In genomic region chr2L:19342018-19342417, dm6 we compare ENCODE assay signal across 1 fruit fly cellular context.
TF ChIP-seq lines count a peak whose summit lies in the region.

No protein-coding gene starts in this region.

TF ChIP-seq in whole organism, embryonic, 481 proteins besides CTCF, POLR2A, EP300 and RAD21 (continued from another document and continues in another):
- no peak for TF ChIP-seq CG7786 (GFP tag; optimal IDR thresholded peaks at IDR 0.05; lab: Kevin White, UChicago)
- TF ChIP-seq CG14014 (GFP tag; IDR thresholded peaks at IDR 0.05; lab: Robert Waterston, UW) = no peak
- no peak for TF ChIP-seq pzg (GFP tag; optimal IDR thresholded peaks at IDR 0.05; lab: Kevin White, UChicago)
- no peak for TF ChIP-seq CG14860 (GFP tag; IDR thresholded peaks at IDR 0.05; lab: Robert Waterston, UW; ENCODE audit: partially characterized antibody)
- TF ChIP-seq Fer2 (tag; optimal IDR thresholded peaks at IDR 0.05; lab: Kevin White, UChicago) = no peak
- TF ChIP-seq CG4328 (GFP tag; optimal IDR thresholded peaks at IDR 0.05; lab: Kevin White, UChicago) = no peak
- TF ChIP-seq twi (tag; optimal IDR thresholded peaks at IDR 0.05; lab: Kevin White, UChicago) = peak; percentile 28
- no peak for TF ChIP-seq vnd (GFP tag; IDR thresholded peaks at IDR 0.05; lab: Robert Waterston, UW; ENCODE audit: partially characterized antibody)
- peak; percentile 1 for TF ChIP-seq CG18599 (GFP tag; optimal IDR thresholded peaks at IDR 0.05; lab: Kevin White, UChicago)
- TF ChIP-seq CG31365 (tag; optimal IDR thresholded peaks at IDR 0.05; lab: Kevin White, UChicago) = no peak
- no peak for TF ChIP-seq corto (GFP tag; optimal IDR thresholded peaks at IDR 0.05; lab: Kevin White, UChicago)
- no peak for TF ChIP-seq slbo (GFP tag; IDR thresholded peaks at IDR 0.05; lab: Robert Waterston, UW)
- peak; percentile 6 for TF ChIP-seq stwl (tag; optimal IDR thresholded peaks at IDR 0.05; lab: Kevin White, UChicago)
- TF ChIP-seq CG3407 (GFP tag; optimal IDR thresholded peaks at IDR 0.05; lab: Kevin White, UChicago) = peak; percentile 41
- TF ChIP-seq Bdp1 (GFP tag; optimal IDR thresholded peaks at IDR 0.05; lab: Kevin White, UChicago) = peak; percentile 5
- peak; percentile 9 for TF ChIP-seq Fer3 (tag; optimal IDR thresholded peaks at IDR 0.05; lab: Kevin White, UChicago)
- no peak for TF ChIP-seq peb (GFP tag; IDR thresholded peaks at IDR 0.05; lab: Robert Waterston, UW)
- no peak for TF ChIP-seq Doc2 (GFP tag; IDR thresholded peaks at IDR 0.05; lab: Robert Waterston, UW)
- TF ChIP-seq ind (GFP tag; optimal IDR thresholded peaks at IDR 0.05; lab: Kevin White, UChicago) = no peak
- no peak for TF ChIP-seq CG11696 (GFP tag; IDR thresholded peaks at IDR 0.05; lab: Robert Waterston, UW)
- no peak for TF ChIP-seq fd102C (GFP tag; optimal IDR thresholded peaks at IDR 0.05; lab: Kevin White, UChicago)
- TF ChIP-seq CG6254 (GFP tag; optimal IDR thresholded peaks at IDR 0.05; lab: Kevin White, UChicago) = peak; percentile 55
- no peak for TF ChIP-seq slp2 (GFP tag; optimal IDR thresholded peaks at IDR 0.05; lab: Kevin White, UChicago)
- no peak for TF ChIP-seq CG4730 (GFP tag; IDR thresholded peaks at IDR 0.05; lab: Robert Waterston, UW)
- no peak for TF ChIP-seq grn (GFP tag; optimal IDR thresholded peaks at IDR 0.05; lab: Kevin White, UChicago)
- 0 out of 3 replicates have a peak, but pooled peaks have one; percentile 16 for TF ChIP-seq CG11695 (GFP tag; IDR thresholded peaks at IDR 0.05; lab: Robert Waterston, UW)
- TF ChIP-seq jumu (GFP tag; optimal IDR thresholded peaks at IDR 0.05; lab: Kevin White, UChicago) = no peak
- no peak for TF ChIP-seq CG6272 (GFP tag; IDR thresholded peaks at IDR 0.05; lab: Robert Waterston, UW)
- no peak for TF ChIP-seq dati (GFP tag; IDR thresholded peaks at IDR 0.05; lab: Robert Waterston, UW)
- TF ChIP-seq ara (GFP tag; IDR thresholded peaks at IDR 0.05; lab: Robert Waterston, UW) = peak; percentile 73
- no peak for TF ChIP-seq CG7745 (tag; optimal IDR thresholded peaks at IDR 0.05; lab: Kevin White, UChicago)
- no peak for TF ChIP-seq kah (GFP tag; optimal IDR thresholded peaks at IDR 0.05; lab: Kevin White, UChicago)
- TF ChIP-seq CG6689 (GFP tag; IDR thresholded peaks at IDR 0.05; lab: Robert Waterston, UW) = peak; percentile 42; the same call in 1 of the 2 replicates
- peak; percentile 31 for TF ChIP-seq nerfin-1 (tag; optimal IDR thresholded peaks at IDR 0.05; lab: Kevin White, UChicago)
- peak; percentile 64 for TF ChIP-seq CG31441 (GFP tag; IDR thresholded peaks at IDR 0.05; lab: Robert Waterston, UW)
- no peak for TF ChIP-seq CG15479 (GFP tag; optimal IDR thresholded peaks at IDR 0.05; lab: Kevin White, UChicago)
- no peak for TF ChIP-seq ham (GFP tag; IDR thresholded peaks at IDR 0.05; lab: Robert Waterston, UW)
- TF ChIP-seq Drgx (GFP tag; IDR thresholded peaks at IDR 0.05; lab: Robert Waterston, UW) = peak; percentile 83
- no peak for TF ChIP-seq zf30C (GFP tag; optimal IDR thresholded peaks at IDR 0.05; lab: Kevin White, UChicago)
- TF ChIP-seq sr (GFP tag; IDR thresholded peaks at IDR 0.05; lab: Robert Waterston, UW) = no peak
- peak; percentile 14 for TF ChIP-seq CG9609 (GFP tag; optimal IDR thresholded peaks at IDR 0.05; lab: Kevin White, UChicago)
- TF ChIP-seq Mes4 (GFP tag; optimal IDR thresholded peaks at IDR 0.05; lab: Kevin White, UChicago) = no peak
- TF ChIP-seq cato (GFP tag; optimal IDR thresholded peaks at IDR 0.05; lab: Kevin White, UChicago; ENCODE audit: borderline replicate concordance) = no peak
- peak; percentile 32; the same call in 1 of the 2 replicates for TF ChIP-seq wor (GFP tag; IDR thresholded peaks at IDR 0.05; lab: Robert Waterston, UW)
- TF ChIP-seq fd96Cb (tag; optimal IDR thresholded peaks at IDR 0.05; lab: Kevin White, UChicago) = peak; percentile 65
- peak; percentile 15 for TF ChIP-seq CHES-1-like (GFP tag; optimal IDR thresholded peaks at IDR 0.05; lab: Kevin White, UChicago)
- no peak for TF ChIP-seq ranshi (GFP tag; IDR thresholded peaks at IDR 0.05; lab: Robert Waterston, UW)
- TF ChIP-seq Pdp1 (GFP tag; optimal IDR thresholded peaks at IDR 0.05; lab: Kevin White, UChicago) = no peak
- TF ChIP-seq pros (GFP tag; optimal IDR thresholded peaks at IDR 0.05; lab: Kevin White, UChicago) = no peak
- TF ChIP-seq CG14050 (GFP tag; IDR thresholded peaks at IDR 0.05; lab: Robert Waterston, UW) = no peak
- TF ChIP-seq Elba2 (GFP tag; optimal IDR thresholded peaks at IDR 0.05; lab: Kevin White, UChicago) = no peak
- peak; percentile 45 for TF ChIP-seq CG12219 (GFP tag; optimal IDR thresholded peaks at IDR 0.05; lab: Kevin White, UChicago)
- TF ChIP-seq CG1233 (GFP tag; optimal IDR thresholded peaks at IDR 0.05; lab: Kevin White, UChicago) = peak; percentile 38
- no peak for TF ChIP-seq CG11398 (GFP tag; optimal IDR thresholded peaks at IDR 0.05; lab: Kevin White, UChicago)
- no peak for TF ChIP-seq Dip2 (GFP tag; IDR thresholded peaks at IDR 0.05; lab: Robert Waterston, UW)
- no peak for TF ChIP-seq pb (GFP tag; optimal IDR thresholded peaks at IDR 0.05; lab: Kevin White, UChicago)
- TF ChIP-seq Antp (GFP tag; optimal IDR thresholded peaks at IDR 0.05; lab: Kevin White, UChicago) = peak; percentile 0
- TF ChIP-seq sc (optimal IDR thresholded peaks at IDR 0.05; lab: Kevin White, UChicago) = no peak
- TF ChIP-seq sc (GFP tag; optimal IDR thresholded peaks at IDR 0.05; lab: Kevin White, UChicago) = peak; percentile 53
- TF ChIP-seq CG8281 (tag; optimal IDR thresholded peaks at IDR 0.05; lab: Kevin White, UChicago) = no peak
- TF ChIP-seq CG1603 (tag; optimal IDR thresholded peaks at IDR 0.05; lab: Kevin White, UChicago) = peak; percentile 83
- no peak for TF ChIP-seq Dfd (GFP tag; optimal IDR thresholded peaks at IDR 0.05; lab: Kevin White, UChicago)
- TF ChIP-seq eyg (GFP tag; optimal IDR thresholded peaks at IDR 0.05; lab: Kevin White, UChicago) = no peak
- no peak for TF ChIP-seq Adf1 (GFP tag; IDR thresholded peaks at IDR 0.05; lab: Robert Waterston, UW)
- TF ChIP-seq run (tag; optimal IDR thresholded peaks at IDR 0.05; lab: Kevin White, UChicago) = no peak
- TF ChIP-seq CG30403 (GFP tag; optimal IDR thresholded peaks at IDR 0.05; lab: Kevin White, UChicago) = peak; percentile 49
- TF ChIP-seq Hmx (GFP tag; optimal IDR thresholded peaks at IDR 0.05; lab: Kevin White, UChicago) = no peak
- TF ChIP-seq bcd (GFP tag; optimal IDR thresholded peaks at IDR 0.05; lab: Kevin White, UChicago) = no peak
- peak; percentile 10 for TF ChIP-seq CG8359 (GFP tag; optimal IDR thresholded peaks at IDR 0.05; lab: Kevin White, UChicago; ENCODE audit: borderline replicate concordance)
- no peak for TF ChIP-seq NFAT (GFP tag; IDR thresholded peaks at IDR 0.05; lab: Robert Waterston, UW)
- no peak for TF ChIP-seq scrt (GFP tag; optimal IDR thresholded peaks at IDR 0.05; lab: Kevin White, UChicago)
- no peak for TF ChIP-seq HLH4C (GFP tag; IDR thresholded peaks at IDR 0.05; lab: Robert Waterston, UW; ENCODE audit: partially characterized antibody)
- no peak for TF ChIP-seq eve (GFP tag; optimal IDR thresholded peaks at IDR 0.05; lab: Kevin White, UChicago)
- no peak for TF ChIP-seq abd-A (tag; optimal IDR thresholded peaks at IDR 0.05; lab: Kevin White, UChicago)
- no peak for TF ChIP-seq Lpt (GFP tag; optimal IDR thresholded peaks at IDR 0.05; lab: Kevin White, UChicago)
- peak; percentile 55 for TF ChIP-seq oc (tag; optimal IDR thresholded peaks at IDR 0.05; lab: Kevin White, UChicago)
- TF ChIP-seq Xrp1 (GFP tag; IDR thresholded peaks at IDR 0.05; lab: Robert Waterston, UW) = peak; percentile 76
- TF ChIP-seq sens (GFP tag; lab: Kevin White, UChicago) = peak; percentile 78
- no peak for TF ChIP-seq CG11456 (GFP tag; IDR thresholded peaks at IDR 0.05; lab: Robert Waterston, UW)
- no peak for TF ChIP-seq exex (tag; optimal IDR thresholded peaks at IDR 0.05; lab: Kevin White, UChicago)
- peak; percentile 84 to 92 for TF ChIP-seq bsh (GFP tag; optimal IDR thresholded peaks at IDR 0.05; lab: Kevin White, UChicago)
- TF ChIP-seq CG10654 (GFP tag; optimal IDR thresholded peaks at IDR 0.05; lab: Kevin White, UChicago) = peak; percentile 21
- no peak for TF ChIP-seq NC2α (GFP tag; optimal IDR thresholded peaks at IDR 0.05; lab: Kevin White, UChicago)
- no peak for TF ChIP-seq CG3995 (GFP tag; optimal IDR thresholded peaks at IDR 0.05; lab: Kevin White, UChicago)
- TF ChIP-seq CG6854 (GFP tag; optimal IDR thresholded peaks at IDR 0.05; lab: Kevin White, UChicago) = no peak
- TF ChIP-seq NfI (GFP tag; optimal IDR thresholded peaks at IDR 0.05; lab: Kevin White, UChicago) = no peak
- TF ChIP-seq toy (GFP tag; IDR thresholded peaks at IDR 0.05; lab: Robert Waterston, UW) = no peak
- TF ChIP-seq sug (tag; optimal IDR thresholded peaks at IDR 0.05; lab: Kevin White, UChicago) = no peak
- TF ChIP-seq sob (GFP tag; IDR thresholded peaks at IDR 0.05; lab: Robert Waterston, UW) = no peak
- TF ChIP-seq mld (GFP tag; IDR thresholded peaks at IDR 0.05; lab: Robert Waterston, UW; ENCODE audit: partially characterized antibody) = no peak
- TF ChIP-seq CG1529 (GFP tag; optimal IDR thresholded peaks at IDR 0.05; lab: Kevin White, UChicago) = peak; percentile 20
- TF ChIP-seq CG9215 (GFP tag; IDR thresholded peaks at IDR 0.05; lab: Robert Waterston, UW) = no peak
- peak; percentile 41 for TF ChIP-seq tap (tag; optimal IDR thresholded peaks at IDR 0.05; lab: Kevin White, UChicago)
- no peak for TF ChIP-seq cas (GFP tag; IDR thresholded peaks at IDR 0.05; lab: Robert Waterston, UW)
- TF ChIP-seq CG3838 (GFP tag; optimal IDR thresholded peaks at IDR 0.05; lab: Kevin White, UChicago) = no peak
- TF ChIP-seq CG9437 (GFP tag; optimal IDR thresholded peaks at IDR 0.05; lab: Kevin White, UChicago) = no peak
- TF ChIP-seq unc-4 (GFP tag; IDR thresholded peaks at IDR 0.05; lab: Robert Waterston, UW; ENCODE audit: partially characterized antibody) = no peak
- no peak for TF ChIP-seq HLHmδ (GFP tag; optimal IDR thresholded peaks at IDR 0.05; lab: Kevin White, UChicago)
- no peak for TF ChIP-seq CG9797 (GFP tag; optimal IDR thresholded peaks at IDR 0.05; lab: Kevin White, UChicago)
- no peak for TF ChIP-seq B-H2 (GFP tag; optimal IDR thresholded peaks at IDR 0.05; lab: Kevin White, UChicago)
- peak; percentile 19; the same call in 1 of the 2 replicates for TF ChIP-seq onecut (GFP tag; IDR thresholded peaks at IDR 0.05; lab: Robert Waterston, UW)
- TF ChIP-seq CG11723 (GFP tag; optimal IDR thresholded peaks at IDR 0.05; lab: Kevin White, UChicago) = no peak
- peak; percentile 58; the same call in 1 of the 3 replicates for TF ChIP-seq ci (GFP tag; IDR thresholded peaks at IDR 0.05; lab: Robert Waterston, UW)
- 0 out of 2 replicates have a peak, but pooled peaks have one; percentile 12 for TF ChIP-seq CG4360 (GFP tag; IDR thresholded peaks at IDR 0.05; lab: Robert Waterston, UW)
- TF ChIP-seq CG18011 (GFP tag; optimal IDR thresholded peaks at IDR 0.05; lab: Kevin White, UChicago) = no peak
- no peak for TF ChIP-seq CG42726 (GFP tag; IDR thresholded peaks at IDR 0.05; lab: Robert Waterston, UW; ENCODE audit: partially characterized antibody)
- TF ChIP-seq E2f1 (GFP tag; IDR thresholded peaks at IDR 0.05; lab: Robert Waterston, UW) = no peak
- TF ChIP-seq bbx (GFP tag; IDR thresholded peaks at IDR 0.05; lab: Robert Waterston, UW; ENCODE audit: partially characterized antibody) = no peak
- TF ChIP-seq seq (GFP tag; IDR thresholded peaks at IDR 0.05; lab: Robert Waterston, UW) = no peak
- no peak for TF ChIP-seq Hmr (GFP tag; optimal IDR thresholded peaks at IDR 0.05; lab: Kevin White, UChicago)
- no peak for TF ChIP-seq CG4854 (GFP tag; optimal IDR thresholded peaks at IDR 0.05; lab: Kevin White, UChicago)
- TF ChIP-seq CG10274 (GFP tag; optimal IDR thresholded peaks at IDR 0.05; lab: Kevin White, UChicago) = no peak
- no peak for TF ChIP-seq Bgb (GFP tag; IDR thresholded peaks at IDR 0.05; lab: Robert Waterston, UW; ENCODE audit: partially characterized antibody)
- no peak for TF ChIP-seq crc (GFP tag; optimal IDR thresholded peaks at IDR 0.05; lab: Kevin White, UChicago)
- TF ChIP-seq HHEX (GFP tag; optimal IDR thresholded peaks at IDR 0.05; lab: Kevin White, UChicago) = no peak
- TF ChIP-seq br (optimal IDR thresholded peaks at IDR 0.05; lab: Kevin White, UChicago) = no peak
- peak; percentile 15 for TF ChIP-seq CG15696 (tag; optimal IDR thresholded peaks at IDR 0.05; lab: Kevin White, UChicago)
- peak; percentile 1 for TF ChIP-seq lilli (GFP tag; optimal IDR thresholded peaks at IDR 0.05; lab: Kevin White, UChicago)
- TF ChIP-seq CG9727 (GFP tag; optimal IDR thresholded peaks at IDR 0.05; lab: Kevin White, UChicago) = no peak
- no peak for TF ChIP-seq Bteb2 (GFP tag; optimal IDR thresholded peaks at IDR 0.05; lab: Kevin White, UChicago)
- peak; percentile 32 for TF ChIP-seq pnt (GFP tag; optimal IDR thresholded peaks at IDR 0.05; lab: Kevin White, UChicago)
- TF ChIP-seq fd3F (GFP tag; optimal IDR thresholded peaks at IDR 0.05; lab: Kevin White, UChicago) = no peak
- TF ChIP-seq CG34376 (GFP tag; optimal IDR thresholded peaks at IDR 0.05; lab: Kevin White, UChicago) = no peak
- TF ChIP-seq CG15514 (GFP tag; optimal IDR thresholded peaks at IDR 0.05; lab: Kevin White, UChicago) = no peak
- TF ChIP-seq gsb (GFP tag; IDR thresholded peaks at IDR 0.05; lab: Robert Waterston, UW) = no peak
- no peak for TF ChIP-seq Max (GFP tag; optimal IDR thresholded peaks at IDR 0.05; lab: Kevin White, UChicago)
- peak; percentile 66 for TF ChIP-seq CG17328 (GFP tag; IDR thresholded peaks at IDR 0.05; lab: Robert Waterston, UW)
- TF ChIP-seq PHDP (tag; optimal IDR thresholded peaks at IDR 0.05; lab: Kevin White, UChicago) = peak; percentile 49
- peak; percentile 48 for TF ChIP-seq grau (tag; optimal IDR thresholded peaks at IDR 0.05; lab: Kevin White, UChicago)
- no peak for TF ChIP-seq caup (GFP tag; optimal IDR thresholded peaks at IDR 0.05; lab: Kevin White, UChicago; ENCODE audit: severe bottlenecking)
- peak; percentile 76 for TF ChIP-seq CG2712 (tag; optimal IDR thresholded peaks at IDR 0.05; lab: Kevin White, UChicago)
- TF ChIP-seq Ssrp (tag; optimal IDR thresholded peaks at IDR 0.05; lab: Kevin White, UChicago) = peak; percentile 64
- TF ChIP-seq CG16779 (GFP tag; IDR thresholded peaks at IDR 0.05; lab: Robert Waterston, UW) = no peak
- no peak for TF ChIP-seq chinmo (GFP tag; IDR thresholded peaks at IDR 0.05; lab: Robert Waterston, UW; ENCODE audit: partially characterized antibody)
- TF ChIP-seq CG12236 (GFP tag; optimal IDR thresholded peaks at IDR 0.05; lab: Kevin White, UChicago) = peak; percentile 25
- peak; percentile 1 for TF ChIP-seq CG12659 (GFP tag; optimal IDR thresholded peaks at IDR 0.05; lab: Kevin White, UChicago)
- no peak for TF ChIP-seq ab (GFP tag; optimal IDR thresholded peaks at IDR 0.05; lab: Kevin White, UChicago)
